Worm (Caenorhabditis elegans): ENCODE data around the gene C54E10.7.

DNA sequence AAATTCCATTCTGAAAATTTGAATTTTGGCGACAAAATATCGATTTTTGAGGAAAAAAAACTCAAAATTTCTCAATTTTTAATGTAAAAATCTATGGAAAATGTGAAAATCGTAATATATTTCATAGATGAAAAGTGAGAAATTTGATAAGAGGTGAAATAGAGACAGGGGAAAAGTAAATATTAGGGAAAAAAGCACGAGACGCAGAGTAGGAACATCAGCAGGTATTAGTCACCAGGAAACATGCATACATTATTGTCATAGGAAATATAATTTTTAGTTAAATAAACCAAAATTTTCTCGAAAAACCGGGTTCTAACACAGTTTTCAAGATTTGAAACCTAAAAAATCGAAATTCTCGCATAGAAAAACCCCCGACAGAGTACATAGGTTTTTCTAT is 10.6 kb upstream of the C54E10.7 start, which contains the start of gene nhr-170:
- TF ChIP-seq flt-1 (GFP tag; IDR thresholded peaks at IDR 0.05) (no peak), F13C5.2 (tag; optimal IDR thresholded peaks at IDR 0.05) (no peak), ama-1 (optimal IDR thresholded peaks at IDR 0.05) (no peak), pes-1 (GFP tag; IDR thresholded peaks at IDR 0.05) (no peak), tbx-11 (GFP tag; IDR thresholded peaks at IDR 0.05) (no peak), ets-7 (tag; optimal IDR thresholded peaks at IDR 0.05) (no peak), ceh-13 (GFP tag; optimal IDR thresholded peaks at IDR 0.05) (no peak), ceh-36 (tag; optimal IDR thresholded peaks at IDR 0.05) (no peak), aly-1 (tag; optimal IDR thresholded peaks at IDR 0.05) (no peak)

All from whole organism, early embryonic.